Fruit fly (Drosophila melanogaster) whole organism, wandering third instar larva: ENCODE data around the gene defl.
A peak's percentile ranks its signal among the peaks of the same experiment; 100 is the strongest.

Source experiments
- Abd-B ChIP-seq: fragments of >200 bp; optimal IDR thresholded peaks from 2 replicates; lab custom pipeline; 2017; ENCODE audit warnings: missing biosample characterization, missing genetic modification characterization
- CG32264 ChIP-seq: fragments of 200-800 bp; sonication (Bioruptor generic); optimal IDR thresholded peaks from 2 replicates; lab custom pipeline; 2016; ENCODE audit warnings: missing biosample characterization, missing genetic modification characterization
- CG9705 ChIP-seq: fragments of 200-800 bp; sonication (Bioruptor generic); optimal IDR thresholded peaks from 2 replicates; lab custom pipeline; 2018; ENCODE audit warnings: missing biosample characterization, mild to moderate bottlenecking, missing genetic modification characterization
- CrebA ChIP-seq: fragments of 200-800 bp; sonication (Bioruptor generic); optimal IDR thresholded peaks from 2 replicates; lab custom pipeline; 2016; ENCODE audit warnings: missing biosample characterization, mild to moderate bottlenecking, missing genetic modification characterization, borderline replicate concordance
- Dfd ChIP-seq: fragments of >200 bp; optimal IDR thresholded peaks from 2 replicates; lab custom pipeline; 2017; ENCODE audit warnings: missing biosample characterization, missing genetic modification characterization
- Dif ChIP-seq: fragments of 200-275, 200-300 bp; sonication (Bioruptor generic); optimal IDR thresholded peaks from 2 replicates; lab custom pipeline; 2018; ENCODE audit warnings: missing biosample characterization, missing genetic modification characterization; ENCODE audit not compliant: partially characterized antibody
- GATAd ChIP-seq: sonication (Bioruptor generic); optimal IDR thresholded peaks from 2 replicates; lab custom pipeline; 2016; ENCODE audit warnings: missing biosample characterization, missing genetic modification characterization
- HLH106 ChIP-seq: fragments of 200-800 bp; optimal IDR thresholded peaks from 3 replicates; lab custom pipeline; 2019; ENCODE audit warnings: missing biosample characterization, mild to moderate bottlenecking, missing genetic modification characterization, moderate library complexity
- Hnf4 ChIP-seq: fragments of 200-800 bp; sonication (Bioruptor generic); optimal IDR thresholded peaks from 2 replicates; lab custom pipeline; 2016; ENCODE audit warnings: missing biosample characterization, mild to moderate bottlenecking, missing genetic modification characterization
- Hr78 ChIP-seq: fragments of >200 bp; optimal IDR thresholded peaks from 2 replicates; lab custom pipeline; 2017; ENCODE audit warnings: missing biosample characterization, missing genetic modification characterization
- Jra ChIP-seq: sonication (Bioruptor generic); optimal IDR thresholded peaks from 2 replicates; lab custom pipeline; 2016; ENCODE audit warnings: missing biosample characterization, missing genetic modification characterization
- Myc ChIP-seq: fragments of >200 bp; optimal IDR thresholded peaks from 2 replicates; lab custom pipeline; 2017
- N ChIP-seq: fragments of >200 bp; optimal IDR thresholded peaks from 2 replicates; lab custom pipeline; 2018; ENCODE audit warnings: missing biosample characterization, missing external identifiers, missing genetic modification characterization
- OdsH ChIP-seq: fragments of 200-800 bp; sonication (Bioruptor generic); optimal IDR thresholded peaks from 2 replicates; lab custom pipeline; 2016; ENCODE audit warnings: missing biosample characterization, mild to moderate bottlenecking, missing genetic modification characterization
- Rel ChIP-seq, 2 experiments: fragments of 200-800 bp; sonication (Bioruptor generic) in 1 of 2; optimal IDR thresholded peaks; 2 replicates in 1 of 2; 3 replicates in 1 of 2; lab custom pipeline; 2016 to 2019; ENCODE audit warnings: mild to moderate bottlenecking in 2 of 2, missing biosample characterization in 2 of 2, missing genetic modification characterization in 2 of 2, moderate library complexity in 1 of 2
- Sp1 ChIP-seq: fragments of 200-800 bp; sonication (Bioruptor generic); optimal IDR thresholded peaks from 3 replicates; lab custom pipeline; 2019; ENCODE audit warnings: missing biosample characterization, mild to moderate bottlenecking, missing genetic modification characterization, moderate library complexity
- br ChIP-seq: fragments of 200-800 bp; sonication (Bioruptor generic); optimal IDR thresholded peaks from 2 replicates; lab custom pipeline; 2016; ENCODE audit warnings: missing biosample characterization, missing genetic modification characterization
- brk ChIP-seq: fragments of 200-800 bp; sonication (Bioruptor generic); optimal IDR thresholded peaks from 2 replicates; lab custom pipeline; 2016; ENCODE audit warnings: missing biosample characterization, mild to moderate bottlenecking, missing genetic modification characterization
- dmrt93B ChIP-seq: fragments of 200-800 bp; sonication (Bioruptor generic); optimal IDR thresholded peaks from 2 replicates; lab custom pipeline; 2018; ENCODE audit warnings: missing biosample characterization, mild to moderate bottlenecking, missing genetic modification characterization
- dsf ChIP-seq: sonication (Bioruptor generic); optimal IDR thresholded peaks from 2 replicates; lab custom pipeline; 2016; ENCODE audit warnings: missing biosample characterization, missing genetic modification characterization, borderline replicate concordance
- ey ChIP-seq: fragments of 200-800 bp; sonication (Bioruptor generic); optimal IDR thresholded peaks from 2 replicates; lab custom pipeline; 2016; ENCODE audit warnings: missing biosample characterization, missing genetic modification characterization
- foxo ChIP-seq, 2 experiments: fragments of 200-800 bp; sonication (Bioruptor generic); optimal IDR thresholded peaks; 2 replicates in 1 of 2; 3 replicates in 1 of 2; lab custom pipeline; 2016 to 2017; ENCODE audit warnings: missing biosample characterization in 2 of 2, missing genetic modification characterization in 2 of 2
- fru ChIP-seq: fragments of 200-800 bp; sonication (Bioruptor generic); optimal IDR thresholded peaks from 3 replicates; lab custom pipeline; 2016; ENCODE audit warnings: missing biosample characterization, mild to moderate bottlenecking, missing genetic modification characterization
- h ChIP-seq: fragments of 200-800 bp; sonication (Bioruptor generic); optimal IDR thresholded peaks from 3 replicates; lab custom pipeline; 2016; ENCODE audit warnings: missing biosample characterization, mild to moderate bottlenecking, missing genetic modification characterization
- lola ChIP-seq: fragments of >200 bp; optimal IDR thresholded peaks from 2 replicates; lab custom pipeline; 2017; ENCODE audit warnings: missing biosample characterization, missing genetic modification characterization
- pan ChIP-seq: fragments of >200 bp; optimal IDR thresholded peaks from 2 replicates; lab custom pipeline; 2017
- psq ChIP-seq: fragments of 200-800 bp; sonication (Bioruptor generic); optimal IDR thresholded peaks from 3 replicates; lab custom pipeline; 2017; ENCODE audit warnings: missing biosample characterization, mild to moderate bottlenecking, missing genetic modification characterization, moderate library complexity
- rgr ChIP-seq: fragments of 200-800 bp; sonication (Bioruptor generic); optimal IDR thresholded peaks from 3 replicates; lab custom pipeline; 2016; ENCODE audit warnings: missing biosample characterization, mild to moderate bottlenecking, missing genetic modification characterization
- sage ChIP-seq: fragments of 200-800 bp; sonication (Bioruptor generic); optimal IDR thresholded peaks from 2 replicates; lab custom pipeline; 2016; ENCODE audit warnings: missing biosample characterization, mild to moderate bottlenecking, missing genetic modification characterization
- tai ChIP-seq: sonication (Bioruptor generic); optimal IDR thresholded peaks from 2 replicates; lab custom pipeline; 2016; ENCODE audit warnings: missing biosample characterization, missing genetic modification characterization
- usp ChIP-seq: fragments of >200 bp; optimal IDR thresholded peaks from 2 replicates; lab custom pipeline; 2017; ENCODE audit warnings: missing biosample characterization, missing genetic modification characterization
- woc ChIP-seq: sonication (Bioruptor generic); optimal IDR thresholded peaks from 2 replicates; lab custom pipeline; 2016; ENCODE audit warnings: missing biosample characterization, mild to moderate bottlenecking, missing genetic modification characterization

defl gene

DNA sequence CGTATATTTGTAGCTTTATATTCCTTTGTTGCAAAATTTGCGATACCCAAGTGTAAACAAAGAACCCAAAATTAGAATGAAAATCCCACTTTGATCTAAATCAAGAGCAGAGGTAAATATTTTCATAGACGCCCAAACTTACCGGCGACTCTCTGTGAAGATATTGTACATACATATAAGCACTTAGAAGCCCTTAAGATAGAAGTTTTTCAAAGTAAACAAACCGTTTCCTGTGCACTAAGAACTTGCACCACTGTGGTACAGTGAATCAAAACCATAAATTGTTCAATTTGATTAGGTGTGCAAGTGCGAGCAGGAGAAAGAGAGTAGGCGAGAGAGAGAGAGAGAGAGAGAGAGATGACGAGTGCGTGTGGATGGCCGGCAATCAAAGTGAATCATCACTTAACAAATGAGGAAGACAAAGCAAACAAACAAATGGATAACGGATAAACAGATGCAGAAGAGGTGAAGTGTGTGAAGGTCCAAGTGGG is 45.2 kb upstream of the defl start:
- TF ChIP-seq Jra (GFP tag; lab: Kevin White, UChicago) (peak; percentile 80), br (GFP tag; lab: Kevin White, UChicago) (peak; percentile 5), OdsH (GFP tag; lab: Kevin White, UChicago) (no peak), psq (GFP tag; lab: Kevin White, UChicago) (peak; percentile 71), HLH106 (tag; lab: Kevin White, UChicago) (no peak), Abd-B (no peak), Rel (GFP tag; optimal IDR thresholded peaks at IDR 0.05; lab: Kevin White, UChicago) (no peak), Rel (tag; optimal IDR thresholded peaks at IDR 0.05; lab: Kevin White, UChicago) (peak; percentile 5), CrebA (GFP tag; lab: Kevin White, UChicago) (no peak), h (GFP tag; lab: Kevin White, UChicago) (peak; percentile 42), woc (GFP tag; lab: Kevin White, UChicago) (peak; percentile 25), Dfd (GFP tag; lab: Kevin White, UChicago) (no peak), ey (GFP tag; lab: Kevin White, UChicago) (peak; percentile 29), Dif (GFP tag; lab: Kevin White, UChicago) (peak; percentile 54), rgr (peak; percentile 17), foxo (GFP tag; optimal IDR thresholded peaks at IDR 0.05; lab: Kevin White, UChicago) (peak in 1 of 2 experiments; percentile 29), dsf (no peak), GATAd (GFP tag; lab: Kevin White, UChicago) (no peak), usp (no peak)

DNA sequence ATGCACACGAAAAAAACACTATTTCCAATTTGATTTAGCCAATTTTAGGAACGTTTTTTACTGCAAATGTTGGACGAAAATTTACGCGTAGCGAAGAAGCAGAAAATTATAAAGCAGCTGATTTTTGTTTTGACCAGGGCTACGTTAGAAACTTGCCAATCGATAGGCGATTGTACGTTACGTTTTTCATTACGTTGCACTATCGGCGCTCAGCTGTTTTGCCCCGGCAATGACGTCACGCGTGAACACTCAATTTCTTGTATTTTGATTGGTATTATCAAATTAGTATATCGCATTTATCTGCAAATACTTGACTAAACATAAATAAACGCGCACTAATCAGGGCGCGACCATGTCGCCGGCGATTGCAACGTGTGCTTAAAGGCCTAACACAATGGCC is 44.2 kb upstream of the defl start, which contains the start of the genes fry and CG16717:
Gene fry, minus strand, starts transcription at position 110 of the 400 bp plus-strand sequence.
Gene CG16717, plus strand, starts transcription at position 208 of the 400 bp plus-strand sequence.
- TF ChIP-seq Rel (GFP tag; optimal IDR thresholded peaks at IDR 0.05; lab: Kevin White, UChicago) (no peak), Rel (tag; optimal IDR thresholded peaks at IDR 0.05; lab: Kevin White, UChicago) (no peak), sage (GFP tag; lab: Kevin White, UChicago) (peak; percentile 38)

DNA sequence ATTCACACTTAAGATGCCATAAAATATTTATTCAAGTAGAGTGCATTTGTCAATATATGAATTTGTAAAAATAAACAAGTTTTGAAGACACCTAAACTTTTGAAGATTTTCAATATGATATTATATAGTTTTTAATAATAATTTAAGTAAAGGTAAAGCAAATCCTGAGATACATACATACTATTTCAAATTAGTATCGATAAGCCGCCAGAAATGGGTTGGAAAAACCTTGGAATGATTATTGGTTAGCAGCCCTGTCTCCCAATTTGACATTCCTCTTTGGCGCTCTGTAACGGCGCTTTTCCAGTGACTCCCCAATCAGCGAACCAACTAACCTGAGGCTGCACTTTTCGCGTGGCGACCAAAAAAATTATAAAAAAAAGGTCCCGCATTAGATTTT is 42.3 kb upstream of the defl start, which contains the start of gene alphaTub67C:
Gene alphaTub67C, plus strand, starts transcription at position 301 of the 400 bp plus-strand sequence.
- TF ChIP-seq tai (GFP tag; lab: Kevin White, UChicago) (no peak), Sp1 (GFP tag; lab: Kevin White, UChicago) (no peak), Jra (GFP tag; lab: Kevin White, UChicago) (no peak), Dfd (GFP tag; lab: Kevin White, UChicago) (no peak), rgr (no peak), Dif (GFP tag; lab: Kevin White, UChicago) (no peak), pan (lab: Kevin White, UChicago) (no peak), Hr78 (no peak), Hnf4 (no peak), lola (no peak), N (GFP tag; lab: Kevin White, UChicago) (no peak), GATAd (GFP tag; lab: Kevin White, UChicago) (no peak), brk (GFP tag; lab: Kevin White, UChicago) (no peak), HLH106 (tag; lab: Kevin White, UChicago) (no peak), CG9705 (GFP tag; lab: Kevin White, UChicago) (no peak), psq (GFP tag; lab: Kevin White, UChicago) (no peak), woc (GFP tag; lab: Kevin White, UChicago) (no peak), h (GFP tag; lab: Kevin White, UChicago) (no peak), CG32264 (GFP tag; lab: Kevin White, UChicago) (no peak), sage (GFP tag; lab: Kevin White, UChicago) (no peak)

DNA sequence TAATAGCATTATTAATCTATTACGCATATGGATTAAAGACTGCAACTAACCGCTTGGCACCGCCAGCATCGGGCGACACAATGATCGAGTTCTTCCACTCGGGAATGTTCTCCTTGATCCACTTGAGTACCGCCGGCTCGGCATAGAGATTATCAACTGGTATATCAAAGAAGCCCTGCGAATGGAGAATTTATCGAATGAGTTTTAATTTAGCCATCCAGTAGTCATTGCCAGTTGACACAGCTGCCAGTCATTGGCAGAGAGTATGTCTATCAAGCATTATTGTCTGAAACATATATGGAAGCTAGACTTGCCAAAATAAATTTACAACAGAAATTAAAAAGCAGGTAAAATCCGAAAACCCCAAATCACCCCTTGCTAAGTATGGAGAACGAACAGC is 38.4 kb upstream of the defl start, which contains the start of gene CG16719:
Gene CG16719, plus strand, starts transcription at position 301 of the 400 bp plus-strand sequence.
- no peak for TF ChIP-seq Myc (lab: Kevin White, UChicago)
- no peak for TF ChIP-seq sage (GFP tag; lab: Kevin White, UChicago)
- TF ChIP-seq dmrt93B (GFP tag; lab: Kevin White, UChicago), result no peak
- no peak for TF ChIP-seq fru (GFP tag; lab: Kevin White, UChicago)
- TF ChIP-seq ey (GFP tag; lab: Kevin White, UChicago), result no peak
- no peak for TF ChIP-seq N (GFP tag; lab: Kevin White, UChicago)
- TF ChIP-seq, all 38 proteins: peak for 0
